Worm (Caenorhabditis elegans): ENCODE measurements around the gene Y51H4A.1.
"Not testable (repeated sequence)": the region's sequence is repeated elsewhere in the genome, so short reads cannot be mapped to it uniquely, and the experiment has no call there.

Gene Y51H4A.1

ce11 chrIV:16446664-16447063, 30.4 kb downstream of the Y51H4A.1 start:
- TF ChIP-seq sptf-1 (tag; optimal IDR thresholded peaks at IDR 0.05) (no peak), ham-2 (GFP tag; optimal IDR thresholded peaks at IDR 0.05) (no peak), nhr-28 (tag; optimal IDR thresholded peaks at IDR 0.05) (no peak), flh-1 (GFP tag; optimal IDR thresholded peaks at IDR 0.05) (no peak), unc-39 (tag; optimal IDR thresholded peaks at IDR 0.05) (no peak), lsy-2 (tag; optimal IDR thresholded peaks at IDR 0.05) (no peak), mab-5 (tag; optimal IDR thresholded peaks at IDR 0.05) (no peak), mep-1 (tag; optimal IDR thresholded peaks at IDR 0.05) (no peak), drap-1 (GFP tag; optimal IDR thresholded peaks at IDR 0.05) (no peak), ztf-11 (tag; optimal IDR thresholded peaks at IDR 0.05) (no peak), mls-2 (tag; optimal IDR thresholded peaks at IDR 0.05) (no peak), bed-3 (GFP tag; optimal IDR thresholded peaks at IDR 0.05) (no peak), snpc-4 (tag; optimal IDR thresholded peaks at IDR 0.05) (no peak), unc-120 (tag; optimal IDR thresholded peaks at IDR 0.05; ENCODE audit: poor library complexity, severe bottlenecking) (no peak)

- no peak for TF ChIP-seq nhr-237 (tag; optimal IDR thresholded peaks at IDR 0.05)
- TF ChIP-seq hlh-1 (tag; optimal IDR thresholded peaks at IDR 0.05): no peak
These were observed 34.1 kb downstream of the Y51H4A.1 start, which contains the start of gene dlc-4 for ce11 chrIV:16442963-16443362. Gene dlc-4, plus strand, starts transcription at chrIV:16443263.

ce11 chrIV:16431929-16432328, 45.2 kb downstream of the Y51H4A.1 start, which contains the start of gene dlc-3:
Gene dlc-3, plus strand, starts transcription at chrIV:16432229.
- TF ChIP-seq ztf-11 (tag; optimal IDR thresholded peaks at IDR 0.05) (no peak), ceh-39 (tag; optimal IDR thresholded peaks at IDR 0.05) (no peak), drap-1 (GFP tag; optimal IDR thresholded peaks at IDR 0.05) (no peak), tbx-8 (GFP tag; optimal IDR thresholded peaks at IDR 0.05) (no peak), ceh-43 (GFP tag; optimal IDR thresholded peaks at IDR 0.05) (no peak), mep-1 (tag; optimal IDR thresholded peaks at IDR 0.05) (no peak), elt-3 (tag; optimal IDR thresholded peaks at IDR 0.05) (no peak), sem-2 (GFP tag; optimal IDR thresholded peaks at IDR 0.05) (no peak), mab-5 (tag; optimal IDR thresholded peaks at IDR 0.05) (no peak), nhr-12 (tag; optimal IDR thresholded peaks at IDR 0.05) (no peak), lin-32 (GFP tag; optimal IDR thresholded peaks at IDR 0.05) (no peak), nhr-2 (tag; optimal IDR thresholded peaks at IDR 0.05) (no peak), unc-120 (tag; optimal IDR thresholded peaks at IDR 0.05; ENCODE audit: poor library complexity, severe bottlenecking) (no peak), zip-8 (tag; optimal IDR thresholded peaks at IDR 0.05) (no peak), ces-1 (GFP tag; optimal IDR thresholded peaks at IDR 0.05) (no peak), mls-2 (tag; optimal IDR thresholded peaks at IDR 0.05) (no peak)

- not testable (repeated sequence) for TF ChIP-seq mep-1 (tag; optimal IDR thresholded peaks at IDR 0.05); zip-8 (tag; optimal IDR thresholded peaks at IDR 0.05); flh-1 (GFP tag; optimal IDR thresholded peaks at IDR 0.05)
These were observed 52.8 kb downstream of the Y51H4A.1 start, which contains the start of gene Y10G11A.1 for ce11 chrIV:16424337-16424736. Gene Y10G11A.1, plus strand, starts transcription at chrIV:16424637.

Data from whole organism, mixed stage, embryonic.